Worm (Caenorhabditis elegans): Measurements from ENCODE around the gene F23B12.1.

ce11 chrV:14468931-14469330, 40.0 kb downstream of the F23B12.1 start, which contains the start of gene clec-57:
- TF ChIP-seq pqm-1 (tag; optimal IDR thresholded peaks at IDR 0.05): no peak
- TF ChIP-seq nhr-77 (tag; optimal IDR thresholded peaks at IDR 0.05): no peak
- no peak for TF ChIP-seq Y105C5A.15 (GFP tag; IDR thresholded peaks at IDR 0.05)
- TF ChIP-seq ztf-11 (tag; optimal IDR thresholded peaks at IDR 0.05): no peak
- TF ChIP-seq nhr-6 (tag; optimal IDR thresholded peaks at IDR 0.05): no peak
- no peak for TF ChIP-seq ceh-62 (tag; optimal IDR thresholded peaks at IDR 0.05)
- TF ChIP-seq cey-2 (tag; optimal IDR thresholded peaks at IDR 0.05; ENCODE audit: borderline replicate concordance, insufficient read depth): no peak
- TF ChIP-seq snpc-4 (tag; optimal IDR thresholded peaks at IDR 0.05): no peak
- TF ChIP-seq mdl-1 (tag; optimal IDR thresholded peaks at IDR 0.05): no peak
- no peak for TF ChIP-seq ceh-44 (GFP tag; IDR thresholded peaks at IDR 0.05)

Data from whole organism, L4 larva.